Fruit fly (Drosophila melanogaster) whole organism, pupa: Measurements from ENCODE around the gene Atx2.

Experiments used
- CG14655 ChIP-seq: fragments of 200-800 bp; sonication (Bioruptor generic); optimal IDR thresholded peaks from 3 replicates; lab custom pipeline; 2017; ENCODE audit warnings: mild to moderate bottlenecking, missing biosample characterization, missing genetic modification reagents, missing genetic modification characterization
- CG4496 ChIP-seq: fragments of 200-800 bp; sonication (Bioruptor generic); IDR thresholded peaks from 3 replicates; pipeline ENCODE4 v1.3.6; 2022; ENCODE audit warnings: missing biosample characterization, missing genetic modification characterization
- CG8301 ChIP-seq: fragments of 200-800 bp; sonication (Bioruptor generic); optimal IDR thresholded peaks from 2 replicates; lab custom pipeline; 2018; ENCODE audit warnings: missing biosample characterization, mild to moderate bottlenecking, missing genetic modification characterization
- D1 ChIP-seq: fragments of 200-800 bp; sonication (Bioruptor generic); optimal IDR thresholded peaks from 2 replicates; lab custom pipeline; 2018; ENCODE audit warnings: missing biosample characterization, mild to moderate bottlenecking, missing genetic modification characterization, moderate library complexity
- EcR ChIP-seq: fragments of 200-800 bp; sonication (Bioruptor generic); optimal IDR thresholded peaks from 3 replicates; lab custom pipeline; 2019; ENCODE audit warnings: missing biosample characterization, missing genetic modification characterization, mild to moderate bottlenecking, moderate library complexity, missing genetic modification reagents
- Ets98B ChIP-seq: fragments of 200-800 bp; sonication (Bioruptor generic); IDR thresholded peaks from 2 replicates; pipeline ENCODE4 v1.3.6; 2022; ENCODE audit warnings: missing biosample characterization, missing genetic modification characterization
- Pif1A ChIP-seq: fragments of 200-800 bp; sonication (Bioruptor generic); optimal IDR thresholded peaks from 3 replicates; lab custom pipeline; 2016; ENCODE audit warnings: missing biosample characterization, missing genetic modification characterization
- fd96Ca ChIP-seq: fragments of 200-800 bp; sonication (Bioruptor generic); IDR thresholded peaks from 3 replicates; pipeline ENCODE4 v1.3.6; 2022; ENCODE audit warnings: missing biosample characterization, missing genetic modification characterization
- gl ChIP-seq: fragments of 200-800 bp; sonication (Bioruptor generic); optimal IDR thresholded peaks from 2 replicates; lab custom pipeline; 2018; ENCODE audit warnings: missing biosample characterization, mild to moderate bottlenecking, missing genetic modification characterization

dm6 chr3R:15417761-15418754 is 9.8 kb downstream of the Atx2 start:
- TF ChIP-seq Ets98B (GFP tag; lab: Robert Waterston, UW), result no peak
- no peak for TF ChIP-seq CG14655 (GFP tag; lab: Kevin White, UChicago)
- TF ChIP-seq fd96Ca (GFP tag; lab: Robert Waterston, UW), result no peak
- no peak for TF ChIP-seq D1
- no peak for TF ChIP-seq EcR
- no peak for TF ChIP-seq CG4496 (GFP tag; lab: Robert Waterston, UW)
- no peak for TF ChIP-seq gl (tag; lab: Kevin White, UChicago)
- no peak for TF ChIP-seq Pif1A (GFP tag; lab: Kevin White, UChicago)
- TF ChIP-seq CG8301 (tag; lab: Kevin White, UChicago), result no peak
